Worm (Caenorhabditis elegans): Measurements from ENCODE around the gene cex-2.

The cex-2 gene

DNA sequence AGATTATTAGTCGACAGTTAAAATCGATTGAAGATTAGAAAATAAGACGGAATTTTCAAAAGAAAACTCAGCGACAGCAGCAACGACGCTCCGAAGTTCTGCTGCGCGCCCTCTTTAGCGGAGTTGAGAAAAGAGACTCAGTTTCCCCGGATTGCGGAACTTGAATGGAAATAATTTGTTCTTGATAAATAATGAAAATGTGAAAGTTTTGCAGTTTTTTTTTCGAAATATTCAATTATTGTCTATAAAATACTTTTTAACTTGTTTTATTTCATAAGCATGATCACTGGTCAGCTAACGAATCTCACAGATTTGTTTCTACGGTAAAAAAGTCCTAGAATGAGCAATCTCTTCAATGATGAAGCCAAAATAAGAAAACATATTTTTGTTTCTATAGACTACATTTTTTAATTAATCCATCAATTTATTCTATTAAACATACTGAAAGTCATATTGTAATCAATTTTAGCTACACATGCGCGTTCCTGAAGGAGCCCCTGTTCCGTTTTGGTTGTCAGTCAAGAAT is 22.3 kb upstream of the cex-2 start, which contains the start of the genes cec-3 and T09A5.15:
cec-3 (minus strand) TSS at position 116 of the 526 bp plus-strand sequence.
T09A5.15 (plus strand) TSS at position 476 of the 526 bp plus-strand sequence.
- TF ChIP-seq odd-2 (tag; optimal IDR thresholded peaks at IDR 0.05) (no peak), elt-4 (tag; optimal IDR thresholded peaks at IDR 0.05) (no peak), ceh-2 (tag; optimal IDR thresholded peaks at IDR 0.05) (peak; percentile 65), pat-9 (tag; optimal IDR thresholded peaks at IDR 0.05) (no peak), ttx-3 (tag; optimal IDR thresholded peaks at IDR 0.05) (no peak), ceh-14 (tag; optimal IDR thresholded peaks at IDR 0.05) (peak; percentile 38), hlh-8 (tag; optimal IDR thresholded peaks at IDR 0.05) (peak; percentile 47), pha-4 (tag; optimal IDR thresholded peaks at IDR 0.05) (no peak), ceh-6 (GFP tag; optimal IDR thresholded peaks at IDR 0.05) (no peak), elt-2 (tag; optimal IDR thresholded peaks at IDR 0.05) (peak; percentile 49), nhr-232 (tag; optimal IDR thresholded peaks at IDR 0.05) (no peak), ceh-22 (tag; optimal IDR thresholded peaks at IDR 0.05) (no peak), pax-1 (tag; optimal IDR thresholded peaks at IDR 0.05) (no peak), gmeb-2 (tag; optimal IDR thresholded peaks at IDR 0.05) (no peak), ceh-34 (tag; optimal IDR thresholded peaks at IDR 0.05) (peak; percentile 63), ztf-16 (tag; optimal IDR thresholded peaks at IDR 0.05) (no peak), lin-11 (tag; optimal IDR thresholded peaks at IDR 0.05) (no peak), pqm-1 (tag; optimal IDR thresholded peaks at IDR 0.05) (no peak), hlh-30 (tag; optimal IDR thresholded peaks at IDR 0.05; ENCODE audit: insufficient read depth) (no peak), ref-2 (tag; optimal IDR thresholded peaks at IDR 0.05) (peak; percentile 51), K02D7.2 (tag; optimal IDR thresholded peaks at IDR 0.05) (no peak), sdc-2 (tag; optimal IDR thresholded peaks at IDR 0.05) (no peak), pros-1 (tag; optimal IDR thresholded peaks at IDR 0.05) (no peak), fkh-6 (tag; optimal IDR thresholded peaks at IDR 0.05) (no peak), madf-2 (tag; optimal IDR thresholded peaks at IDR 0.05) (no peak), lim-6 (tag; optimal IDR thresholded peaks at IDR 0.05) (no peak), tbx-7 (tag; optimal IDR thresholded peaks at IDR 0.05) (peak; percentile 31), C08G9.2 (tag; optimal IDR thresholded peaks at IDR 0.05) (peak; percentile 69), ceh-24 (tag; optimal IDR thresholded peaks at IDR 0.05) (no peak), unc-55 (GFP tag; optimal IDR thresholded peaks at IDR 0.05) (no peak), syd-9 (tag; optimal IDR thresholded peaks at IDR 0.05) (no peak), T23F11.4 (GFP tag; optimal IDR thresholded peaks at IDR 0.05) (no peak), unc-42 (tag; optimal IDR thresholded peaks at IDR 0.05) (peak; percentile 41), npax-4 (tag; optimal IDR thresholded peaks at IDR 0.05) (no peak), ceh-30 (tag; optimal IDR thresholded peaks at IDR 0.05) (no peak), ceh-31 (tag; optimal IDR thresholded peaks at IDR 0.05) (peak; percentile 79), ets-4 (tag; optimal IDR thresholded peaks at IDR 0.05) (peak; percentile 55), hlh-6 (tag; optimal IDR thresholded peaks at IDR 0.05) (no peak), ceh-18 (tag; optimal IDR thresholded peaks at IDR 0.05) (peak; percentile 15), ceh-9 (tag; optimal IDR thresholded peaks at IDR 0.05) (no peak), zip-5 (tag; optimal IDR thresholded peaks at IDR 0.05) (peak; percentile 68), nfya-1 (tag; optimal IDR thresholded peaks at IDR 0.05) (peak; percentile 42), C38D4.7 (GFP tag; optimal IDR thresholded peaks at IDR 0.05) (no peak), sox-2 (GFP tag; IDR thresholded peaks at IDR 0.05) (no peak), ahr-1 (tag; optimal IDR thresholded peaks at IDR 0.05) (no peak), hlh-13 (GFP tag; optimal IDR thresholded peaks at IDR 0.05) (no peak), sox-4 (tag; optimal IDR thresholded peaks at IDR 0.05) (no peak), dve-1 (tag; optimal IDR thresholded peaks at IDR 0.05) (no peak), hlh-15 (tag; optimal IDR thresholded peaks at IDR 0.05) (no peak), unc-3 (GFP tag; conservative IDR thresholded peaks at IDR 0.05) (no peak), unc-3 (tag; optimal IDR thresholded peaks at IDR 0.05) (no peak), fax-1 (tag; optimal IDR thresholded peaks at IDR 0.05) (peak; percentile 12), che-1 (tag; optimal IDR thresholded peaks at IDR 0.05) (no peak), ama-1 (optimal IDR thresholded peaks at IDR 0.05) (no peak)
